Fruit fly (Drosophila melanogaster): ENCODE measurements around the gene Cyp9f2.

DNA sequence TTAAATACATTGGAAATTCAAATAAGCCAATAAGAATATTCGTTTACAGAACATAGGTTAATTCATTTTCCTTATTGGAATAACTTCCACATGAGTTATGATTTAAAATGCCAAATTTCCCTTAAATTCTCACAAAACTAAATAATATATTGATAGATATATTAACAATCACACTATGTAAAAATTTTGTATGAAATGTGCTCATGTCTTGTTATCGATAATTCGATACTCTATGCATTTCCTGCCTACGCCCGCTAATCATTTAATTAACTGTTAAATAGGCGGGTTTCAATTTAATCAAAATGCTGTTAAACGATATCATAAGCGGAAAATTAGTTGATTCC is 20.5 kb upstream of the Cyp9f2 start, which contains the start of gene NANS:
- TF ChIP-seq psq (optimal IDR thresholded peaks at IDR 0.05) (no peak), h (optimal IDR thresholded peaks at IDR 0.05) (no peak)
